Fruit fly (Drosophila melanogaster): ENCODE results near the gene MED7.

DNA sequence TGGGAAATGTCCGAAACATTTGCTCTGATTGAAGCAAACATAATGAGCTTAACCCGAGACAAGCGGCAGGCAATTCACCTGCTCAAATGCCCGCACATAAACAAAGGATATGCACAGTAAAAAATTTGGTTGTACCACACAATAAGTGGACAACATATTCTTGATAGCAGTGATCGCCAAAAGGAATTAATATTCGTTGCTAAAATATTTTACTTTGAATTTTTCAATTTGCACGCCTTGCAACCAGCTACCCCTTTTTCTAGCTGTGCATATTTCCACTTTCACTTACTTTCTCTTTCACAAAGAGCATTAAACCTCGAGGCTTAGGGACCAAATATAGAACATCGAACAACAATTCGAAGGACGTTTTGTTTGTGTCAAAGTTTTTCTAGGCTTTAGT is 13.2 kb downstream of the MED7 start:
- TF ChIP-seq caup (GFP tag; optimal IDR thresholded peaks at IDR 0.05; ENCODE audit: severe bottlenecking): no peak
- TF ChIP-seq Camta (GFP tag; optimal IDR thresholded peaks at IDR 0.05): no peak
- TF ChIP-seq E2f1 (GFP tag; IDR thresholded peaks at IDR 0.05): 0 out of 2 replicates have a peak, but pooled peaks have one; percentile 30
- TF ChIP-seq Dref (GFP tag; IDR thresholded peaks at IDR 0.05): no peak
- no peak for TF ChIP-seq gfzf (GFP tag; optimal IDR thresholded peaks at IDR 0.05)
- no peak for TF ChIP-seq CG4282 (GFP tag; optimal IDR thresholded peaks at IDR 0.05)
- no peak for TF ChIP-seq Spps (tag; optimal IDR thresholded peaks at IDR 0.05)
- no peak for TF ChIP-seq CG12769 (tag; optimal IDR thresholded peaks at IDR 0.05)
- TF ChIP-seq CG3163 (GFP tag; optimal IDR thresholded peaks at IDR 0.05): no peak
- TF ChIP-seq Med (GFP tag): no peak
- TF ChIP-seq CG18764 (GFP tag; optimal IDR thresholded peaks at IDR 0.05): no peak

Measured in whole organism, embryonic.